Worm (Caenorhabditis elegans): Measurements from ENCODE around the gene abce-1.

DNA sequence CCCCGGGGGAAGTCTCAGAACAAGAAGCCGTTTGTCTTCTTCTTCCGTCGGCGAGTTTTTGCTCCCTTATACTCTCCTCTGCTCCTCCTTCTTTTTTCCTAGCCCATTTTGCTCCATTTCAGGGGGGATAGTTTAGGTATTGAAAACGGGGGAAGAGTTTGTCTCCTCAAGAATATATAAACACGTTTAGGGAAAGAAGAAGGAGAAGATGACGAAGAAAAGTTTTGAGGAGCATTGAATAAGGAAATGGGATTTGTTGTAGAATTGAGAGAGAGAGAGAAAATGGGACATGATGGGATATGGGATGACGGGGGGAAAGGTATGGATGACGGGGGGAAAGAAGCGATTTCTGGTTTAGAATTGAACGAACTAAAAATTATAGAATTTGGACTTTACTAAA is 30.2 kb upstream of the abce-1 start:
- no peak for TF ChIP-seq pha-4 (tag; optimal IDR thresholded peaks at IDR 0.05)
- TF ChIP-seq snpc-4 (tag; optimal IDR thresholded peaks at IDR 0.05), result no peak
- TF ChIP-seq unc-39 (tag; optimal IDR thresholded peaks at IDR 0.05), result no peak
- TF ChIP-seq elt-3 (tag; optimal IDR thresholded peaks at IDR 0.05), result no peak
